Worm (Caenorhabditis elegans) whole organism, L4/young adult: ENCODE measurements around the gene ldp-1.

ENCODE experiments used
- W03F9.2 ChIP-seq: fragments of 150-350 bp; optimal IDR thresholded peaks from 2 replicates; lab custom pipeline; 2014; ENCODE audit warnings: missing biosample characterization, missing genetic modification characterization
- dao-5 ChIP-seq: sonication (generic microtip); optimal IDR thresholded peaks from 2 replicates; lab custom pipeline; 2016; ENCODE audit warnings: missing genotype, missing genetic modification characterization, moderate library complexity, missing compliant biosample characterization
- him-1 ChIP-seq: sonication (generic microtip); optimal IDR thresholded peaks from 2 replicates; lab custom pipeline; 2016; ENCODE audit warnings: missing genotype, missing genetic modification reagents, missing genetic modification characterization, missing compliant biosample characterization

- TF ChIP-seq dao-5 (no peak), him-1 (peak; percentile 86), W03F9.2 (tag; lab: Kevin White, UChicago) (no peak)
Observed at ce11 chrV:2133512-2133911, 6.2 kb downstream of the ldp-1 start.
